Worm (Caenorhabditis elegans) whole organism, young adult: ENCODE data around the gene rnp-2.

Source experiments
- C06A6.2 ChIP-seq: fragments of 200-800 bp; sonication (Bioruptor generic); conservative IDR thresholded peaks from 2 replicates; pipeline ENCODE4 v1.3.6; 2022; ENCODE audit warnings: missing genetic modification characterization, missing compliant biosample characterization
- D2030.7 ChIP-seq: fragments of 200-800 bp; sonication (Bioruptor generic); IDR thresholded peaks from 2 replicates; pipeline ENCODE4 v1.3.6; 2022; ENCODE audit warnings: missing genetic modification reagents, missing genetic modification characterization, missing compliant biosample characterization
- F10E7.11 ChIP-seq: sonication (generic microtip); optimal IDR thresholded peaks from 2 replicates; lab custom pipeline; 2017; ENCODE audit warnings: mild to moderate bottlenecking, missing genetic modification characterization, moderate library complexity, missing compliant biosample characterization
- F49E8.2 ChIP-seq: sonication (generic microtip); optimal IDR thresholded peaks from 3 replicates; lab custom pipeline; 2017; ENCODE audit warnings: missing genetic modification characterization, mild to moderate bottlenecking, missing compliant biosample characterization, antibody characterized with exemption, moderate library complexity; ENCODE audit not compliant: insufficient read depth
- F55B11.4 ChIP-seq: sonication (generic microtip); optimal IDR thresholded peaks from 2 replicates; lab custom pipeline; 2016; ENCODE audit warnings: missing compliant biosample characterization, missing genetic modification characterization, borderline replicate concordance; ENCODE audit not compliant: insufficient read depth
- F57C9.4 ChIP-seq: sonication (generic microtip); optimal IDR thresholded peaks from 2 replicates; lab custom pipeline; 2017; ENCODE audit warnings: mild to moderate bottlenecking, missing genetic modification characterization, missing compliant biosample characterization
- K12H6.12 ChIP-seq: fragments of 200-800 bp; sonication (Bioruptor generic); optimal IDR thresholded peaks from 2 replicates; lab custom pipeline; 2018; ENCODE audit warnings: mild to moderate bottlenecking, missing genetic modification characterization, missing compliant biosample characterization
- Y53G8AR.9 ChIP-seq: fragments of 200-800 bp; sonication (Bioruptor generic); conservative IDR thresholded peaks from 2 replicates; pipeline ENCODE4 v1.3.6; 2022; ENCODE audit warnings: missing genetic modification reagents, missing genetic modification characterization, missing compliant biosample characterization
- Y67H2A.10 ChIP-seq: fragments of 200-800 bp; sonication (Bioruptor generic); conservative IDR thresholded peaks from 2 replicates; pipeline ENCODE4 v1.3.6; 2022; ENCODE audit warnings: missing genetic modification reagents, missing genetic modification characterization, missing compliant biosample characterization
- Y95B8A.8 ChIP-seq: fragments of 200-800 bp; sonication (Bioruptor generic); IDR thresholded peaks from 2 replicates; pipeline ENCODE4 v1.3.6; 2022; ENCODE audit warnings: missing genetic modification reagents, missing genetic modification characterization, missing compliant biosample characterization
- athp-1 ChIP-seq: sonication (generic microtip); optimal IDR thresholded peaks from 2 replicates; lab custom pipeline; 2017; ENCODE audit warnings: mild to moderate bottlenecking, missing genetic modification characterization, missing compliant biosample characterization
- bed-1 ChIP-seq: fragments of 200-800 bp; sonication (Bioruptor generic); IDR thresholded peaks from 2 replicates; pipeline ENCODE4 v1.3.6; 2022; ENCODE audit warnings: missing genetic modification reagents, missing genetic modification characterization, missing compliant biosample characterization
- cebp-1 ChIP-seq, 2 experiments: fragments of 200-800 bp in 1 of 2; sonication (Bioruptor generic) in 1 of 2; sonication (generic microtip) in 1 of 2; IDR thresholded peaks in 1 of 2; optimal IDR thresholded peaks in 1 of 2; 2 replicates each; pipeline versions ENCODE4 v1.3.6 to Lab custom; 2017 to 2022; ENCODE audit warnings: missing compliant biosample characterization in 2 of 2, missing genetic modification characterization in 2 of 2, mild to moderate bottlenecking in 1 of 2, missing genetic modification reagents in 1 of 2, moderate library complexity in 1 of 2
- cebp-2 ChIP-seq: fragments of 200-800 bp; sonication (Bioruptor generic); IDR thresholded peaks from 2 replicates; pipeline ENCODE4 v1.3.6; 2022; ENCODE audit warnings: missing genetic modification characterization, missing compliant biosample characterization
- ceh-100 ChIP-seq: fragments of 200-800 bp; sonication (Bioruptor generic); IDR thresholded peaks from 2 replicates; pipeline ENCODE4 v1.3.6; 2022; ENCODE audit warnings: missing genetic modification reagents, missing genetic modification characterization, missing compliant biosample characterization
- ceh-58 ChIP-seq: fragments of 200-800 bp; sonication (Bioruptor generic); IDR thresholded peaks from 2 replicates; pipeline ENCODE4 v1.3.6; 2022; ENCODE audit warnings: missing genetic modification characterization, missing compliant biosample characterization
- ekl-4 ChIP-seq: fragments of 200-800 bp; sonication (Bioruptor generic); IDR thresholded peaks from 2 replicates; pipeline ENCODE4 v1.3.6; 2022; ENCODE audit warnings: missing genetic modification reagents, missing genetic modification characterization, missing compliant biosample characterization
- fkh-3 ChIP-seq: sonication (generic microtip); optimal IDR thresholded peaks from 2 replicates; lab custom pipeline; 2016; ENCODE audit warnings: mild to moderate bottlenecking, missing genetic modification characterization, missing compliant biosample characterization
- hmg-1.2 ChIP-seq: fragments of 200-800 bp; sonication (Bioruptor generic); IDR thresholded peaks from 2 replicates; pipeline ENCODE4 v1.3.6; 2022; ENCODE audit warnings: missing genetic modification reagents, missing genetic modification characterization, missing compliant biosample characterization
- lin-35 ChIP-seq, 3 experiments: fragments of 150-350 bp in 2 of 3; sonication (generic microtip) in 1 of 3; optimal IDR thresholded peaks; 2 replicates each; lab custom pipeline; 2014 to 2018; ENCODE audit warnings: missing biosample characterization in 3 of 3, missing genetic modification characterization in 3 of 3, missing genetic modification reagents in 3 of 3
- lin-54 ChIP-seq: fragments of 200-800 bp; sonication (Bioruptor generic); optimal IDR thresholded peaks from 2 replicates; lab custom pipeline; 2018; ENCODE audit warnings: mild to moderate bottlenecking, missing genetic modification characterization, missing compliant biosample characterization
- lsl-1 ChIP-seq: fragments of 200-800 bp; sonication (Bioruptor generic); optimal IDR thresholded peaks from 2 replicates; lab custom pipeline; 2018; ENCODE audit warnings: mild to moderate bottlenecking, missing genetic modification characterization, moderate library complexity, missing compliant biosample characterization
- madf-6 ChIP-seq: fragments of 200-800 bp; sonication (Bioruptor generic); IDR thresholded peaks from 2 replicates; pipeline ENCODE4 v1.3.6; 2022; ENCODE audit warnings: missing genetic modification reagents, missing genetic modification characterization, missing compliant biosample characterization
- madf-8 ChIP-seq: fragments of 200-800 bp; sonication (Bioruptor generic); conservative IDR thresholded peaks from 2 replicates; pipeline ENCODE4 v1.3.6; 2022; ENCODE audit warnings: missing genetic modification reagents, missing genetic modification characterization, missing compliant biosample characterization
- mcd-1 ChIP-seq: fragments of 200-800 bp; sonication (Bioruptor generic); IDR thresholded peaks from 2 replicates; pipeline ENCODE4 v1.3.6; 2022; ENCODE audit warnings: missing genetic modification reagents, missing genetic modification characterization, missing compliant biosample characterization
- mel-28 ChIP-seq: sonication (generic microtip); optimal IDR thresholded peaks from 2 replicates; lab custom pipeline; 2016; ENCODE audit warnings: borderline replicate concordance, mild to moderate bottlenecking, missing genetic modification characterization, missing compliant biosample characterization
- mxl-1 ChIP-seq: sonication (generic microtip); optimal IDR thresholded peaks from 2 replicates; lab custom pipeline; 2016; ENCODE audit warnings: missing genetic modification characterization, missing compliant biosample characterization
- nfyb-1 ChIP-seq: fragments of 200-800 bp; sonication (Bioruptor generic); IDR thresholded peaks from 2 replicates; pipeline ENCODE4 v1.3.6; 2022; ENCODE audit warnings: missing genetic modification reagents, missing genetic modification characterization, missing compliant biosample characterization
- nhr-179 ChIP-seq: sonication (generic microtip); optimal IDR thresholded peaks from 2 replicates; lab custom pipeline; 2016; ENCODE audit warnings: mild to moderate bottlenecking, missing genetic modification characterization, missing compliant biosample characterization
- rcor-1 ChIP-seq: fragments of 200-800 bp; sonication (Bioruptor generic); IDR thresholded peaks from 2 replicates; pipeline ENCODE4 v1.3.6; 2022; ENCODE audit warnings: missing genetic modification reagents, missing genetic modification characterization, missing compliant biosample characterization
- repo-1 ChIP-seq: sonication (generic microtip); optimal IDR thresholded peaks from 2 replicates; lab custom pipeline; 2017; ENCODE audit warnings: mild to moderate bottlenecking, missing genetic modification characterization, missing compliant biosample characterization
- snpc-1.1 ChIP-seq: sonication (generic microtip); optimal IDR thresholded peaks from 2 replicates; lab custom pipeline; 2017; ENCODE audit warnings: missing genetic modification characterization, mild to moderate bottlenecking, missing compliant biosample characterization, antibody characterized with exemption, moderate library complexity, missing genotype, missing genetic modification reagents; ENCODE audit not compliant: insufficient read depth
- snpc-1.3 ChIP-seq: sonication (generic microtip); optimal IDR thresholded peaks from 2 replicates; lab custom pipeline; 2017; ENCODE audit warnings: missing genetic modification characterization, mild to moderate bottlenecking, missing compliant biosample characterization, antibody characterized with exemption, moderate library complexity, missing genotype, missing genetic modification reagents; ENCODE audit not compliant: insufficient read depth
- snpc-3.4 ChIP-seq: sonication (generic microtip); optimal IDR thresholded peaks from 2 replicates; lab custom pipeline; 2017; ENCODE audit warnings: missing genetic modification characterization, mild to moderate bottlenecking, missing compliant biosample characterization, antibody characterized with exemption, moderate library complexity, missing genotype, missing genetic modification reagents
- somi-1 ChIP-seq: fragments of 200-800 bp; sonication (Bioruptor generic); optimal IDR thresholded peaks from 2 replicates; lab custom pipeline; 2018; ENCODE audit warnings: mild to moderate bottlenecking, missing genetic modification characterization, missing compliant biosample characterization
- tbp1 ChIP-seq: fragments of 200-800 bp; sonication (Bioruptor generic); optimal IDR thresholded peaks from 2 replicates; lab custom pipeline; 2018; ENCODE audit warnings: mild to moderate bottlenecking, missing genetic modification characterization, missing compliant biosample characterization
- tbx-9 ChIP-seq: sonication (generic microtip); optimal IDR thresholded peaks from 2 replicates; lab custom pipeline; 2016; ENCODE audit warnings: borderline replicate concordance, missing genetic modification characterization, inconsistent platforms, missing compliant biosample characterization
- tlf-1 ChIP-seq: fragments of 200-800 bp; sonication (Bioruptor generic); optimal IDR thresholded peaks from 2 replicates; lab custom pipeline; 2018; ENCODE audit warnings: mild to moderate bottlenecking, missing genetic modification characterization, missing compliant biosample characterization
- unc-62 ChIP-seq: fragments of 150-350 bp; optimal IDR thresholded peaks from 2 replicates; lab custom pipeline; 2014; ENCODE audit warnings: missing biosample characterization, missing genetic modification reagents, missing genetic modification characterization
- zim-3 ChIP-seq: sonication (generic microtip); optimal IDR thresholded peaks from 2 replicates; lab custom pipeline; 2017; ENCODE audit warnings: mild to moderate bottlenecking, missing genetic modification characterization, moderate library complexity, missing compliant biosample characterization
- ztf-18 ChIP-seq: sonication (generic microtip); optimal IDR thresholded peaks from 2 replicates; lab custom pipeline; 2016; ENCODE audit warnings: missing genotype, mild to moderate bottlenecking, missing genetic modification characterization, missing compliant biosample characterization
- ztf-26 ChIP-seq: sonication (generic microtip); optimal IDR thresholded peaks from 2 replicates; lab custom pipeline; 2017; ENCODE audit warnings: missing genetic modification characterization, missing compliant biosample characterization
- ztf-28 ChIP-seq: fragments of 200-800 bp; sonication (Bioruptor generic); IDR thresholded peaks from 2 replicates; pipeline ENCODE4 v1.3.6; 2022; ENCODE audit warnings: missing genetic modification reagents, missing genetic modification characterization, missing compliant biosample characterization

Gene rnp-2

ce11 chrIV:4172242-4172641, 366 bp downstream of the rnp-2 start:
- TF ChIP-seq hmg-1.2 (GFP tag; lab: Robert Waterston, UW) (no peak), unc-62 (GFP tag; lab: Kevin White, UChicago) (no peak), mxl-1 (no peak), ceh-58 (GFP tag; lab: Robert Waterston, UW) (no peak), nhr-179 (tag; lab: Kevin White, UChicago) (no peak), F57C9.4 (no peak), C06A6.2 (GFP tag; lab: Robert Waterston, UW) (no peak), K12H6.12 (tag; lab: Kevin White, UChicago) (no peak), madf-8 (GFP tag; lab: Robert Waterston, UW) (no peak), ceh-100 (GFP tag; lab: Robert Waterston, UW) (no peak), somi-1 (GFP tag; lab: Kevin White, UChicago) (no peak), Y67H2A.10 (GFP tag; lab: Robert Waterston, UW) (no peak), tlf-1 (no peak), zim-3 (tag; lab: Kevin White, UChicago) (no peak), snpc-1.3 (tag; lab: Kevin White, UChicago) (no peak), F55B11.4 (no peak), D2030.7 (GFP tag; lab: Robert Waterston, UW) (no peak)

ce11 chrIV:4173789-4174188, 1.9 kb downstream of the rnp-2 start, which contains the start of gene rnp-3:
Gene rnp-3 (plus strand): TSS chrIV:4174089.
- TF ChIP-seq repo-1 (tag; lab: Kevin White, UChicago) (no peak), F10E7.11 (tag; lab: Kevin White, UChicago) (no peak), hmg-1.2 (GFP tag; lab: Robert Waterston, UW) (no peak), cebp-2 (GFP tag; lab: Robert Waterston, UW) (no peak), mel-28 (tag; lab: Kevin White, UChicago) (no peak), nhr-179 (tag; lab: Kevin White, UChicago) (no peak)

ce11 chrIV:4176088-4176487, 4.2 kb downstream of the rnp-2 start, which contains the start of gene dnj-15:
Gene dnj-15 (plus strand): TSS chrIV:4176388.
- no peak for TF ChIP-seq Y95B8A.8 (GFP tag; lab: Robert Waterston, UW)
- TF ChIP-seq lin-35 (GFP tag; optimal IDR thresholded peaks at IDR 0.05; lab: Kevin White, UChicago): no peak
- no peak for TF ChIP-seq fkh-3 (tag; lab: Kevin White, UChicago)
- TF ChIP-seq, all 124 proteins: peak for 0

ce11 chrIV:4176659-4177058, 4.8 kb downstream of the rnp-2 start:
- TF ChIP-seq Y53G8AR.9: no peak
- 0 out of 2 replicates have a peak, but pooled peaks have one; percentile 12 for TF ChIP-seq mcd-1 (GFP tag; lab: Robert Waterston, UW)
- TF ChIP-seq nfyb-1: no peak
- TF ChIP-seq snpc-3.4 (tag; lab: Kevin White, UChicago): no peak
- peak; percentile 30; the same call in 1 of the 2 replicates for TF ChIP-seq madf-6 (GFP tag; lab: Robert Waterston, UW)
- no peak for TF ChIP-seq ztf-28 (GFP tag; lab: Robert Waterston, UW)
- TF ChIP-seq lsl-1: peak; percentile 43
- TF ChIP-seq F49E8.2 (tag; lab: Kevin White, UChicago): peak; percentile 50
- TF ChIP-seq bed-1: no peak
- no peak; the same call in 1 of the 2 replicates for TF ChIP-seq rcor-1 (GFP tag; lab: Robert Waterston, UW)
- peak; percentile 83 for TF ChIP-seq lin-54
- no peak for TF ChIP-seq somi-1 (GFP tag; lab: Kevin White, UChicago)
- TF ChIP-seq ztf-26 (tag; lab: Kevin White, UChicago): no peak
- TF ChIP-seq D2030.7 (GFP tag; lab: Robert Waterston, UW): peak; percentile 32; the same call in 1 of the 2 replicates
- TF ChIP-seq tbp1 (GFP tag; lab: Kevin White, UChicago): no peak
- no peak for TF ChIP-seq ztf-18 (tag; lab: Kevin White, UChicago)
- TF ChIP-seq athp-1: no peak
- no peak for TF ChIP-seq ekl-4 (GFP tag; lab: Robert Waterston, UW)
- TF ChIP-seq tbx-9: no peak
- no peak for TF ChIP-seq cebp-1 (GFP tag; IDR thresholded peaks at IDR 0.05; lab: Robert Waterston, UW)
- no peak for TF ChIP-seq cebp-1 (tag; optimal IDR thresholded peaks at IDR 0.05; lab: Kevin White, UChicago)
- TF ChIP-seq snpc-1.1: no peak
